Worm (Caenorhabditis elegans) whole organism, L4/young adult: Measurements from ENCODE around the gene cyn-12.

Source experiments
- dao-5 ChIP-seq: sonication (generic microtip); optimal IDR thresholded peaks from 2 replicates; lab custom pipeline; 2016; ENCODE audit warnings: missing genotype, missing genetic modification characterization, moderate library complexity, missing compliant biosample characterization
- him-1 ChIP-seq: sonication (generic microtip); optimal IDR thresholded peaks from 2 replicates; lab custom pipeline; 2016; ENCODE audit warnings: missing genotype, missing genetic modification reagents, missing genetic modification characterization, missing compliant biosample characterization

DNA sequence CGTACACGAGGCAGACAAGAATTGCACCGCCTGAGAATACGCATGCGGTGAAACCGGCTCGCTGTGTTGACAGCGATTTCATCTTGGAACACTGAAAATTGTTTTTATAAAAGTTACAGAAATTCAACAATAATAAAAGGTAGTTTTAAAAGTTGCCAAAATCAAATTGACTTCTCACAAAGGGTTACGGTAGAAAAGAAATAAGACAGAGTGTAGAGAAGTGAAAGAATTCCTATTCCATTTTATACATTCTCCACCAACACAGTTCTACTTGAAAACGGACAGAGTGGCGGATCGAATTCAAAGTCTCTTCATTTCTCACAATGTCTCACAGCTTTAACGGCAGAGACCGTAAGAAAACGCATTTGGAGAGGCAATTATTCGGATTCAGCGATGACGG, 19.4 kb upstream of the cyn-12 start, which contains the start of gene col-113:
- TF ChIP-seq dao-5 (tag; lab: Kevin White, UChicago) (no peak), him-1 (tag; lab: Kevin White, UChicago) (no peak)
